Fruit fly (Drosophila melanogaster) whole organism, embryonic: ENCODE data around the gene Mgstl.

Experiments used
- Adf1 ChIP-seq: fragments of 200-800 bp; sonication (Bioruptor generic); IDR thresholded peaks from 2 replicates; pipeline ENCODE4 v1.3.6; 2022; ENCODE audit warnings: missing biosample characterization, missing genetic modification characterization
- CG11723 ChIP-seq: fragments of 200-800 bp; sonication (Bioruptor generic); optimal IDR thresholded peaks from 2 replicates; lab custom pipeline; 2017; ENCODE audit warnings: missing biosample characterization, mild to moderate bottlenecking, missing genetic modification characterization
- CG12071 ChIP-seq: fragments of 200-800 bp; sonication (Bioruptor generic); optimal IDR thresholded peaks from 3 replicates; lab custom pipeline; 2018; ENCODE audit warnings: missing biosample characterization, mild to moderate bottlenecking, missing genetic modification characterization
- CG12155 ChIP-seq: fragments of 200-800 bp; sonication (Bioruptor generic); optimal IDR thresholded peaks from 3 replicates; lab custom pipeline; 2016; ENCODE audit warnings: missing biosample characterization, missing genetic modification characterization
- CG12659 ChIP-seq: fragments of 200-800 bp; sonication (Bioruptor generic); optimal IDR thresholded peaks from 3 replicates; lab custom pipeline; 2017; ENCODE audit warnings: mild to moderate bottlenecking, missing biosample characterization, missing genetic modification reagents, missing genetic modification characterization
- CG12744 ChIP-seq: fragments of 200-800 bp; sonication (Bioruptor generic); optimal IDR thresholded peaks from 2 replicates; lab custom pipeline; 2016; ENCODE audit warnings: missing biosample characterization, missing genetic modification characterization
- CG13287 ChIP-seq: fragments of 200-800 bp; sonication (Bioruptor generic); IDR thresholded peaks from 2 replicates; pipeline ENCODE4 v1.3.6; 2022; ENCODE audit warnings: missing biosample characterization, missing genetic modification characterization; ENCODE audit not compliant: partially characterized antibody
- CG14050 ChIP-seq: fragments of 200-800 bp; sonication (Bioruptor generic); IDR thresholded peaks from 3 replicates; pipeline ENCODE4 v1.3.6; 2022; ENCODE audit warnings: missing biosample characterization, missing genetic modification characterization
- CG17328 ChIP-seq: fragments of 200-800 bp; sonication (Bioruptor generic); IDR thresholded peaks from 2 replicates; pipeline ENCODE4 v1.3.6; 2022; ENCODE audit warnings: missing biosample characterization, missing genetic modification characterization
- CG17568 ChIP-seq: fragments of 200-800 bp; sonication (Bioruptor generic); optimal IDR thresholded peaks from 2 replicates; lab custom pipeline; 2018; ENCODE audit warnings: missing biosample characterization, mild to moderate bottlenecking, missing genetic modification characterization, moderate library complexity
- CG17612 ChIP-seq: fragments of 200-800 bp; sonication (Bioruptor generic); IDR thresholded peaks from 2 replicates; pipeline ENCODE4 v1.3.6; 2022; ENCODE audit warnings: missing biosample characterization, missing genetic modification characterization
- CG2875 ChIP-seq: fragments of 200-800 bp; sonication (Bioruptor generic); optimal IDR thresholded peaks from 2 replicates; lab custom pipeline; 2017; ENCODE audit warnings: missing biosample characterization, mild to moderate bottlenecking, missing genetic modification characterization, missing genetic modification reagents
- CG30403 ChIP-seq: fragments of 200-800 bp; sonication (Bioruptor generic); optimal IDR thresholded peaks from 3 replicates; lab custom pipeline; 2016; ENCODE audit warnings: missing biosample characterization, missing genetic modification characterization
- CG30431 ChIP-seq: fragments of 200-800 bp; sonication (Bioruptor generic); optimal IDR thresholded peaks from 2 replicates; lab custom pipeline; 2017; ENCODE audit warnings: missing biosample characterization, missing genetic modification characterization
- CG34376 ChIP-seq: fragments of 200-800 bp; sonication (Bioruptor generic); optimal IDR thresholded peaks from 2 replicates; lab custom pipeline; 2018; ENCODE audit warnings: missing biosample characterization, mild to moderate bottlenecking, missing genetic modification characterization
- CG3995 ChIP-seq: fragments of 200-800 bp; sonication (Bioruptor generic); optimal IDR thresholded peaks from 3 replicates; lab custom pipeline; 2016; ENCODE audit warnings: missing biosample characterization, missing genetic modification characterization
- CG6654 ChIP-seq: fragments of 200-800 bp; sonication (Bioruptor generic); optimal IDR thresholded peaks from 2 replicates; lab custom pipeline; 2017; ENCODE audit warnings: missing biosample characterization, mild to moderate bottlenecking, missing genetic modification characterization
- CG7839 ChIP-seq: fragments of 200-800 bp; sonication (Bioruptor generic); optimal IDR thresholded peaks from 3 replicates; lab custom pipeline; 2018; ENCODE audit warnings: missing biosample characterization, mild to moderate bottlenecking, missing genetic modification characterization, moderate library complexity
- CoRest ChIP-seq: fragments of 200-800 bp; sonication (Bioruptor generic); optimal IDR thresholded peaks from 3 replicates; lab custom pipeline; 2018; ENCODE audit warnings: missing biosample characterization, mild to moderate bottlenecking, missing genetic modification characterization, moderate library complexity
- Dref ChIP-seq: fragments of 200-800 bp; sonication (Bioruptor generic); IDR thresholded peaks from 2 replicates; pipeline ENCODE4 v1.3.6; 2022; ENCODE audit warnings: missing biosample characterization, missing genetic modification characterization
- Gug ChIP-seq: fragments of 200-800 bp; sonication (Bioruptor generic); IDR thresholded peaks from 4 replicates; pipeline ENCODE4 v1.3.6; 2022; ENCODE audit warnings: missing biosample characterization, missing genetic modification characterization
- H2.0 ChIP-seq: fragments of 200-800 bp; sonication (Bioruptor generic); IDR thresholded peaks from 2 replicates; pipeline ENCODE4 v1.3.6; 2022; ENCODE audit warnings: missing biosample characterization, missing genetic modification characterization
- Sry-δ ChIP-seq: fragments of 200-800 bp; sonication (Bioruptor generic); optimal IDR thresholded peaks from 2 replicates; lab custom pipeline; 2016; ENCODE audit warnings: missing biosample characterization, missing genetic modification characterization
- Taf1 ChIP-seq: fragments of 200-800 bp; sonication (Bioruptor generic); IDR thresholded peaks from 2 replicates; pipeline ENCODE4 v1.3.6; 2022; ENCODE audit warnings: missing biosample characterization, missing genetic modification characterization
- YL-1 ChIP-seq: fragments of 200-800 bp; sonication (Bioruptor generic); optimal IDR thresholded peaks from 3 replicates; lab custom pipeline; 2017; ENCODE audit warnings: missing biosample characterization, mild to moderate bottlenecking, missing genetic modification characterization
- bbx ChIP-seq: fragments of 200-800 bp; sonication (Bioruptor generic); IDR thresholded peaks from 2 replicates; pipeline ENCODE4 v1.3.6; 2022; ENCODE audit warnings: missing biosample characterization, missing genetic modification characterization; ENCODE audit not compliant: partially characterized antibody
- bowl ChIP-seq: fragments of 200-800 bp; sonication (Bioruptor generic); IDR thresholded peaks from 2 replicates; pipeline ENCODE4 v1.3.6; 2022; ENCODE audit warnings: missing biosample characterization, missing genetic modification characterization
- bsh ChIP-seq, 2 experiments: fragments of 200-800 bp; sonication (Bioruptor generic); optimal IDR thresholded peaks; 2 replicates each; lab custom pipeline; 2017 to 2018; ENCODE audit warnings: mild to moderate bottlenecking in 2 of 2, missing biosample characterization in 2 of 2, missing genetic modification characterization in 2 of 2, moderate library complexity in 1 of 2
- caup ChIP-seq: fragments of 200-800 bp; sonication (Bioruptor generic); optimal IDR thresholded peaks from 3 replicates; lab custom pipeline; 2017; ENCODE audit warnings: missing biosample characterization, mild to moderate bottlenecking, missing genetic modification characterization, moderate library complexity; ENCODE audit not compliant: severe bottlenecking
- chn ChIP-seq: fragments of 200-800 bp; sonication (Bioruptor generic); optimal IDR thresholded peaks from 2 replicates; lab custom pipeline; 2016; ENCODE audit warnings: missing biosample characterization, missing genetic modification characterization
- corto ChIP-seq: fragments of 200-800 bp; sonication (Bioruptor generic); optimal IDR thresholded peaks from 2 replicates; lab custom pipeline; 2016; ENCODE audit warnings: missing biosample characterization, mild to moderate bottlenecking, missing genetic modification characterization, moderate library complexity
- crc ChIP-seq: fragments of 200-800 bp; sonication (Bioruptor generic); optimal IDR thresholded peaks from 2 replicates; lab custom pipeline; 2016; ENCODE audit warnings: missing biosample characterization, missing genetic modification characterization
- grn ChIP-seq: fragments of 200-800 bp; sonication (Bioruptor generic); optimal IDR thresholded peaks from 3 replicates; lab custom pipeline; 2017; ENCODE audit warnings: missing biosample characterization, missing genetic modification characterization
- gsb-n ChIP-seq: fragments of 200-800 bp; sonication (Bioruptor generic); optimal IDR thresholded peaks from 3 replicates; lab custom pipeline; 2018; ENCODE audit warnings: missing biosample characterization, mild to moderate bottlenecking, missing genetic modification characterization
- gt ChIP-seq: fragments of 200-800 bp; sonication (Bioruptor generic); IDR thresholded peaks from 2 replicates; pipeline ENCODE4 v1.3.6; 2022; ENCODE audit warnings: missing biosample characterization, missing genetic modification characterization
- lab ChIP-seq: fragments of 200-800 bp; sonication (Bioruptor generic); optimal IDR thresholded peaks from 3 replicates; lab custom pipeline; 2017; ENCODE audit warnings: missing biosample characterization, missing genetic modification characterization, mild to moderate bottlenecking, moderate library complexity, missing genetic modification reagents
- lola ChIP-seq, 3 experiments: fragments of >200 bp in 2 of 3; fragments of 200-800 bp in 1 of 3; sonication (Bioruptor generic) in 1 of 3; optimal IDR thresholded peaks; 2 replicates each; lab custom pipeline; 2017 to 2019; ENCODE audit warnings: missing biosample characterization in 3 of 3, missing genetic modification characterization in 3 of 3, mild to moderate bottlenecking in 1 of 3, moderate library complexity in 1 of 3
- onecut ChIP-seq: fragments of 200-800 bp; sonication (Bioruptor generic); IDR thresholded peaks from 2 replicates; pipeline ENCODE4 v1.3.6; 2022; ENCODE audit warnings: missing biosample characterization, missing genetic modification characterization
- prd ChIP-seq, 3 experiments: fragments of >200 bp in 2 of 3; fragments of 200-800 bp in 1 of 3; sonication (Bioruptor generic) in 1 of 3; optimal IDR thresholded peaks in 2 of 3; IDR thresholded peaks in 1 of 3; 2 replicates in 2 of 3; 3 replicates in 1 of 3; pipeline versions ENCODE4 v1.3.6 to Lab custom; 2017 to 2022; ENCODE audit warnings: missing biosample characterization in 1 of 3, missing genetic modification characterization in 1 of 3
- ranshi ChIP-seq: fragments of 200-800 bp; sonication (Bioruptor generic); IDR thresholded peaks from 2 replicates; pipeline ENCODE4 v1.3.6; 2022; ENCODE audit warnings: missing biosample characterization, missing genetic modification characterization
- row ChIP-seq: fragments of 200-800 bp; sonication (Bioruptor generic); IDR thresholded peaks from 3 replicates; pipeline ENCODE4 v1.3.6; 2022; ENCODE audit warnings: missing biosample characterization, missing genetic modification characterization
- sc ChIP-seq, 3 experiments: fragments of >200 bp in 2 of 3; fragments of 200-800 bp in 1 of 3; sonication (Bioruptor generic) in 1 of 3; optimal IDR thresholded peaks; 2 replicates in 2 of 3; 3 replicates in 1 of 3; lab custom pipeline; 2017; ENCODE audit warnings: mild to moderate bottlenecking in 1 of 3, missing biosample characterization in 1 of 3, missing genetic modification characterization in 1 of 3, missing genetic modification reagents in 1 of 3
- stc ChIP-seq: fragments of 200-800 bp; sonication (Bioruptor generic); IDR thresholded peaks from 2 replicates; pipeline ENCODE4 v1.3.6; 2022; ENCODE audit warnings: missing biosample characterization, missing genetic modification characterization
- stwl ChIP-seq: fragments of 200-800 bp; sonication (Bioruptor generic); optimal IDR thresholded peaks from 3 replicates; lab custom pipeline; 2018; ENCODE audit warnings: missing biosample characterization, mild to moderate bottlenecking, missing genetic modification characterization, moderate library complexity
- tap ChIP-seq: fragments of 200-800 bp; optimal IDR thresholded peaks from 3 replicates; lab custom pipeline; 2019; ENCODE audit warnings: missing biosample characterization, mild to moderate bottlenecking, missing genetic modification characterization, moderate library complexity
- vvl ChIP-seq: fragments of 200-800 bp; sonication (Bioruptor generic); IDR thresholded peaks from 2 replicates; pipeline ENCODE4 v1.3.6; 2022; ENCODE audit warnings: missing biosample characterization, missing genetic modification characterization
- wek ChIP-seq: fragments of 200-800 bp; sonication (Bioruptor generic); optimal IDR thresholded peaks from 3 replicates; lab custom pipeline; 2018; ENCODE audit warnings: missing biosample characterization, mild to moderate bottlenecking, missing genetic modification characterization, moderate library complexity
- yki ChIP-seq: fragments of >200 bp; optimal IDR thresholded peaks from 3 replicates; lab custom pipeline; 2018
- zfh2 ChIP-seq: fragments of 200-800 bp; sonication (Bioruptor generic); optimal IDR thresholded peaks from 2 replicates; lab custom pipeline; 2016; ENCODE audit warnings: missing biosample characterization, missing genetic modification characterization

The Mgstl gene

DNA sequence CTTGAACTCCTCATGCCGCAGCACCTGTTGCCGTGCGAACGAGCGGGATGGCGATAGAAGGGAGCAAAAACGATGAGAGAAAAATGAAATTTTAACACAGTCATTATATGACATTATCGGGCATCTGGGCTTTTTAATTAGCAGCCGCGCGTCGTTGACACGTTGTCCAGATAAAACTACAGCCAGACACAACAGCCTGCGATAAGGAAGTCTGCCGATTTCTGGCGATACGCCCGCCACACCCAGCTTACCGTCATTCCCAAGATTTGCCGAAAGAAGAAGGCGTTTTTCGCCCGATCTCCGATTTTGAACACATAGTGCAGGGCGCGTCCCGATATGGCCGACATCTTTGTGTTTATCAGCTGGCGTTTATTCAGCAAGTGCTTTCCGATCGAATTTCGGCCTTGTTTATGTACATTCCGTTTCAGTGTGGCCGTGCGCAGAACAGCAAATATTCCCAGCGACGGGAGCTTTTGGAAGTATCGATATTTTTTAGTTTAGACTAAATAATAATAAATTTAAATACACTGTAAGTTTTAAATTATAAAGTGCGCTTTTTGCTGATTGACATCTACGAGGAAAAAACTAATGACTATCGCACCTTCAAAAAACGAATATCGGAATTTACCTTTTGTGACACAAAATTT lies 13.9 kb upstream of the Mgstl start, which contains the start of gene CG1532 (continued):
- TF ChIP-seq sc (optimal IDR thresholded peaks at IDR 0.05; lab: Kevin White, UChicago) = no peak
- no peak for TF ChIP-seq sc (GFP tag; optimal IDR thresholded peaks at IDR 0.05; lab: Kevin White, UChicago)
- TF ChIP-seq onecut (GFP tag; lab: Robert Waterston, UW) = peak; percentile 46
- peak; percentile 53 for TF ChIP-seq bbx (GFP tag; lab: Robert Waterston, UW)
- TF ChIP-seq CG17612 = no peak
- no peak for TF ChIP-seq crc (GFP tag; lab: Kevin White, UChicago)
- no peak for TF ChIP-seq CG14050 (GFP tag; lab: Robert Waterston, UW)
- TF ChIP-seq YL-1 = peak; percentile 26
- TF ChIP-seq grn (GFP tag; lab: Kevin White, UChicago) = peak; percentile 80
- TF ChIP-seq corto (GFP tag; lab: Kevin White, UChicago) = no peak
- no peak for TF ChIP-seq tap
- TF ChIP-seq bowl (GFP tag; lab: Robert Waterston, UW) = no peak; the same call in 1 of the 2 replicates
- TF ChIP-seq CG17328 (GFP tag; lab: Robert Waterston, UW) = no peak
- no peak for TF ChIP-seq CG12744 (GFP tag; lab: Kevin White, UChicago)
- peak; percentile 26 for TF ChIP-seq caup (GFP tag; lab: Kevin White, UChicago)
- TF ChIP-seq CG34376 (GFP tag; lab: Kevin White, UChicago) = peak; percentile 35
- no peak for TF ChIP-seq prd (optimal IDR thresholded peaks at IDR 0.05; lab: Kevin White, UChicago)
- TF ChIP-seq prd (GFP tag; IDR thresholded peaks at IDR 0.05; lab: Robert Waterston, UW) = no peak
- TF ChIP-seq Gug (GFP tag; lab: Robert Waterston, UW) = no peak
- TF ChIP-seq CG11723 = no peak
- no peak for TF ChIP-seq gt (GFP tag; lab: Robert Waterston, UW)
- peak; percentile 43 for TF ChIP-seq lab (GFP tag; lab: Kevin White, UChicago)
- no peak for TF ChIP-seq CG2875 (GFP tag; lab: Kevin White, UChicago)
- no peak for TF ChIP-seq CG30403
- TF ChIP-seq stc (GFP tag; lab: Robert Waterston, UW) = no peak
- peak; percentile 7 for TF ChIP-seq CoRest (tag; lab: Kevin White, UChicago)
- no peak for TF ChIP-seq gsb-n (tag; lab: Kevin White, UChicago)
- no peak for TF ChIP-seq bsh (GFP tag; optimal IDR thresholded peaks at IDR 0.05; lab: Kevin White, UChicago)
- peak; percentile 8; the same call in 1 of the 2 replicates for TF ChIP-seq Adf1 (GFP tag; lab: Robert Waterston, UW)
- TF ChIP-seq CG13287 = peak; percentile 73
- no peak for TF ChIP-seq CG7839 (tag; lab: Kevin White, UChicago)

DNA sequence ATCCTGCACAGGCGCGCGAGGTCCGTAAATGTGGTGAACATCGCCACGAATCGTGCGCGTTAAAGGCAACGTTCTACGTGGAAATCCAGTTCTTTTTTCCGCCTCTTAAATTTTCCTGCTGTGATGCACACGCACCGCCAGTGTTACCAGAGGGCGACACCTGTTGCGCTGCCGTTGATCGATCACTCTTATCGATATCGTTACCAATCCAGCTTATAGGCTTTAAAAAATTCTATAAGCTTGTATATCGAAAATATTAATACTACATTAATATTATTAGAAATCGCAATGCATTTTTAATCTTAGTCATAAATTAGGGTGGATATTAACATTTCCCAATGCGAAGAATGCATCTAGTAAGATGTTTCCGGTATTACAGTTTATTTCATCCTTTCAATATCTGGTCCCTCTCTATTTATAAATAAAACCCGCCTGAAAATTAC lies 10.1 kb upstream of the Mgstl start, which contains the start of gene CG1529:
CG1529 (minus strand) TSS at position 132 of the 443 bp plus-strand sequence.
- TF ChIP-seq CG3995 (GFP tag; lab: Kevin White, UChicago) = no peak
- no peak for TF ChIP-seq yki (lab: Kevin White, UChicago)
- TF ChIP-seq CG12071 = no peak
- TF ChIP-seq lola (GFP tag; optimal IDR thresholded peaks at IDR 0.05; lab: Kevin White, UChicago) = no peak
- no peak for TF ChIP-seq CG17568
- TF ChIP-seq H2.0 (GFP tag; lab: Robert Waterston, UW) = no peak
- no peak for TF ChIP-seq CG30431 (GFP tag; lab: Kevin White, UChicago)
- TF ChIP-seq chn (GFP tag; lab: Kevin White, UChicago) = no peak
- TF ChIP-seq zfh2 = no peak
- no peak; the same call in 2 of the 3 replicates for TF ChIP-seq row (GFP tag; lab: Robert Waterston, UW)
- no peak for TF ChIP-seq wek
- peak; percentile 64 for TF ChIP-seq Dref
- no peak for TF ChIP-seq CG12155
- TF ChIP-seq Sry-δ (GFP tag; lab: Kevin White, UChicago) = no peak
- no peak for TF ChIP-seq vvl (GFP tag; lab: Robert Waterston, UW)
- no peak for TF ChIP-seq corto (GFP tag; lab: Kevin White, UChicago)
- TF ChIP-seq stwl (tag; lab: Kevin White, UChicago) = peak; percentile 67
- peak; percentile 21 for TF ChIP-seq CG12659 (GFP tag; lab: Kevin White, UChicago)
- no peak for TF ChIP-seq CG6654 (GFP tag; lab: Kevin White, UChicago)
- no peak for TF ChIP-seq ranshi (GFP tag; lab: Robert Waterston, UW)
- TF ChIP-seq Taf1 (GFP tag; lab: Robert Waterston, UW) = no peak
